Worm (Caenorhabditis elegans) whole organism, early embryonic: Measurements from ENCODE around the gene H10E21.1.

Source experiments
- B0310.2 ChIP-seq: sonication (generic microtip); optimal IDR thresholded peaks from 2 replicates; lab custom pipeline; 2016; ENCODE audit warnings: mild to moderate bottlenecking, missing genetic modification characterization, missing compliant biosample characterization
- F13C5.2 ChIP-seq: sonication (generic microtip); optimal IDR thresholded peaks from 2 replicates; lab custom pipeline; 2017; ENCODE audit warnings: mild to moderate bottlenecking, missing genetic modification characterization, inconsistent platforms, missing compliant biosample characterization
- aly-1 ChIP-seq: sonication (generic microtip); optimal IDR thresholded peaks from 2 replicates; lab custom pipeline; 2016; ENCODE audit warnings: missing genetic modification characterization, missing compliant biosample characterization
- ama-1 ChIP-seq: fragments of 150-350 bp; optimal IDR thresholded peaks from 2 replicates; lab custom pipeline; 2014
- ceh-13 ChIP-seq: fragments of 200-800 bp; sonication (Bioruptor generic); optimal IDR thresholded peaks from 2 replicates; lab custom pipeline; 2018; ENCODE audit warnings: mild to moderate bottlenecking, missing genetic modification characterization, missing compliant biosample characterization
- ceh-36 ChIP-seq: sonication (generic microtip); optimal IDR thresholded peaks from 2 replicates; lab custom pipeline; 2016; ENCODE audit warnings: missing genetic modification characterization, inconsistent platforms, missing compliant biosample characterization
- ets-7 ChIP-seq: sonication (generic microtip); optimal IDR thresholded peaks from 2 replicates; lab custom pipeline; 2016; ENCODE audit warnings: missing genotype, missing genetic modification characterization, missing compliant biosample characterization
- flt-1 ChIP-seq: fragments of 200-800 bp; sonication (Bioruptor generic); IDR thresholded peaks from 2 replicates; pipeline ENCODE4 v1.3.6; 2022; ENCODE audit warnings: missing genetic modification characterization, missing compliant biosample characterization
- hmbx-1 ChIP-seq: sonication (generic microtip); optimal IDR thresholded peaks from 2 replicates; lab custom pipeline; 2016; ENCODE audit warnings: mild to moderate bottlenecking, missing genetic modification characterization, missing compliant biosample characterization
- hmg-4 ChIP-seq: fragments of 200-800 bp; sonication (Bioruptor generic); optimal IDR thresholded peaks from 2 replicates; lab custom pipeline; 2018; ENCODE audit warnings: mild to moderate bottlenecking, missing genetic modification characterization, missing compliant biosample characterization
- hnd-1 ChIP-seq: sonication (generic microtip); optimal IDR thresholded peaks from 2 replicates; lab custom pipeline; 2016; ENCODE audit warnings: missing genetic modification characterization, missing compliant biosample characterization
- pes-1 ChIP-seq: fragments of 200-800 bp; sonication (Bioruptor generic); IDR thresholded peaks from 2 replicates; pipeline ENCODE4 v1.3.6; 2022; ENCODE audit warnings: missing genetic modification reagents, missing genetic modification characterization, missing compliant biosample characterization
- scrt-1 ChIP-seq: fragments of 200-800 bp; sonication (Bioruptor generic); IDR thresholded peaks from 2 replicates; pipeline ENCODE4 v1.3.6; 2022; ENCODE audit warnings: missing genetic modification characterization, missing compliant biosample characterization
- sea-1 ChIP-seq: fragments of 200-800 bp; sonication (Bioruptor generic); conservative IDR thresholded peaks from 2 replicates; pipeline ENCODE4 v1.3.6; 2022; ENCODE audit warnings: missing genetic modification characterization, missing compliant biosample characterization
- tbx-11 ChIP-seq: fragments of 200-800 bp; sonication (Bioruptor generic); IDR thresholded peaks from 2 replicates; pipeline ENCODE4 v1.3.6; 2022; ENCODE audit warnings: missing genetic modification characterization, missing compliant biosample characterization
- tbx-37 ChIP-seq: fragments of 200-800 bp; sonication (Bioruptor generic); conservative IDR thresholded peaks from 2 replicates; pipeline ENCODE4 v1.3.6; 2022; ENCODE audit warnings: missing genetic modification reagents, missing genetic modification characterization, missing compliant biosample characterization
- tra-4 ChIP-seq: sonication (generic microtip); optimal IDR thresholded peaks from 2 replicates; lab custom pipeline; 2017; ENCODE audit warnings: missing genetic modification characterization, missing compliant biosample characterization

The H10E21.1 gene

DNA sequence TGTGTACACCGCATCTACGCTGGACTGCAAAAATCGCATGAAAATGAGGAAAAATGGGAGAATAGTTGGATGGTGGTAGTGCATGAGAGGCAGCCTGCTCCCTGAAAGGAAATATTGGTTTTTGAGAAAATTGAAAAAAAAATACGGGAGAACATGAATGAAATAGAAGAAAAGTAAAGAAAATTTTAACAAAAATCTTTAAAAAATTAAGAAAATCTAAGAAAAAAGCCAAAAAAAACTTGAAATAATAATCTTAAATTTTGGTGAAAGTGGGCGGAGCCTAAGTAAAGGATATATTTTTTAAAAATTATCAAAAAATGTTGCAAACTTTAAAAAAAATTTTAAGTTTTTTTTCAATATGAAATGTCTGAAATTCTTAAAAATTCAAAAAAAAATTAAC, 8.3 kb downstream of the H10E21.1 start, which contains the start of gene H10E21.5:
TSS of gene H10E21.5 (minus strand) at position 101 of the 400 bp plus-strand sequence.
- no peak for TF ChIP-seq ets-7 (tag; lab: Kevin White, UChicago)

DNA sequence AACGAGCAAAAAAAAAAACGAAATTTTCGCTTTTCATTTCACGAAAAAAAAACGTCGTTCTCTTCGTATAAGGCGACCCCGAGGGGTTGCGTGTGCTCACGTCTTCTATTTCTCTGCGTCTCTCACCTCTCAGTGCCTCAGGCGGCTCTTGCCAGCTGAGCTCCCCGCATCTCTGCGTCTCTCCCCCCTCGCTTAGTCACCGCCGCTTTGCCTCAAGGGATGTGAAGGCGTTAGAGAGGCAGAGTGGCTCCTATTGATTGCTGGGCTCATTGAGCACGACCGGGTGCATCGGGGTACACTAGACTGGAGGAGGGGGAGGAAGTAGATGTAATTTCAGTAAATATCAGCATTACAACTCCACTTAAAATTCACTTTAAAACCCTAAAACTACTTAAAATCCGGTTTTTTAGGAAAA, 10.0 kb downstream of the H10E21.1 start:
- TF ChIP-seq hmg-4 (GFP tag; lab: Kevin White, UChicago) (peak; percentile 41), tbx-37 (GFP tag; lab: Robert Waterston, UW) (no peak)

DNA sequence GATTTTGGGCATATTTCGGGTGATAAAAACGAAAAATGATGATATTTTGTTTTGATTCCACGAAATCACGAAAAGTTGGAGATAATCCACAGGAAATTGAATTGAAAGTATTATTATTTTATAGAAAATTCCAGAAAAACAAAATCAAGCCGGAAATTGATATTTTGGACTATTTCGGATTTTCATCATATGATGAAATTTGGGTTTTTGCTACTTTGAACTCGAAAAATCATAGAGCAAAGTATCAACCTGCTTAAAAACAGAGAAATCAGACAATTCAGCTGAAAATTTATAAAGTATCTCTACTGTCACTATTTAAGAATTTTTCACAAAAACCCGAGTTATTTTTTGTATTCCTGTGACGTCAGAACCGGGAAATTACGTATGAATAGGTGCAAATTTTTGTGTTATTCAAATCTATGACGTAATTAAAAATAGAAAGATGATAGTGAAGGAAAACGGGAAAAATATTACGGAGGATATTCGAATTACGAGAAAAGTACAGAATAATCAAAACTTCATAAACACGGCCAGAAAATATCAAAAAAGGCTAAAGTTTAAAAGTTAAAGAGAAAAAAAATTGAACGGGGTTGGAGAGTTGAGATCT, 11.9 kb downstream of the H10E21.1 start:
- TF ChIP-seq ceh-36 (tag; lab: Kevin White, UChicago) (no peak), hmbx-1 (tag; lab: Kevin White, UChicago) (no peak), flt-1 (GFP tag; lab: Robert Waterston, UW) (no peak), sea-1 (GFP tag; lab: Robert Waterston, UW) (no peak), ceh-13 (GFP tag; lab: Kevin White, UChicago) (no peak), F13C5.2 (no peak), tra-4 (tag; lab: Kevin White, UChicago) (no peak)

DNA sequence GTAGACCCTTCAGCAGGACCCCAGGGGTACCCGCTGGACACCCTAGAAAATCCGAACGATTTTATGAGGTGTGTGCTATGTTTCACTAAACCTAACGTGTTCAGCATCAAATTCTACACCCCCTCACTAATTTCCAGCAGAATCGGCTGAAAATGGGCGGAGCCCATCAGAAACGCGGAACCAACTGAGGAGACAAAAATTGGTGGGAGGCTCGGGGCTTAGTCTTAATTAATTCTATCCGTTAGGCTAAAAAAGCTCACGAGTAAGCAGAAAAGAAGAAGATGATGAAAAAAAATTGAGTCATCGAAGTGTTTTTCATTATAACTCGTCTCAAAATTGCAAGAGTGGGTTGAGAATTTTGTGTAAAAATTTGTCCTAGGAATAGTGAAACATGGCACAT, 13.3 kb downstream of the H10E21.1 start:
- TF ChIP-seq ceh-36 (tag; lab: Kevin White, UChicago) = no peak
- TF ChIP-seq sea-1 (GFP tag; lab: Robert Waterston, UW) = no peak
- no peak for TF ChIP-seq tbx-11 (GFP tag; lab: Robert Waterston, UW)
- TF ChIP-seq hmbx-1 (tag; lab: Kevin White, UChicago) = no peak

DNA sequence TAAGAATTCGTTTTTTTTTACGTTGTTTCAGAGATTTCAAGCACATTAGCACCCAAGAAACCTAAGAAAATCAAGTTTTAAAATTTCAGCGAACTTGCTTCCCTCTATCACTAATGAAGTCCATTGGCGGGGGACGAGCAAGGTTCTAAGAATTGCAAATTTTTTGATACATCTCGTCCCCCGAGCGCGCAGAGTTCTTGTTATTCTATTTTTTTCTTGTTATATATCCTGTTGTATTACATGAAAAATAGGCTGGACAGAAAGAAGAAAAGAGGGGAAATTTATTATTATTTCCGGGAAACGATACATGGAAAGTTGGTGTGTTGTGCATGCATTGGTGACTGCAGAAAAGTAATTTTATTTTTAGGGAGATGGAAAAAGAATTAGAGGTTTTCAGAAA, 14.1 kb downstream of the H10E21.1 start:
- TF ChIP-seq B0310.2 (tag; lab: Kevin White, UChicago) (no peak), flt-1 (GFP tag; lab: Robert Waterston, UW) (no peak), tbx-11 (GFP tag; lab: Robert Waterston, UW) (no peak), hnd-1 (tag; lab: Kevin White, UChicago) (no peak), hmg-4 (GFP tag; lab: Kevin White, UChicago) (no peak), ceh-36 (tag; lab: Kevin White, UChicago) (no peak)

DNA sequence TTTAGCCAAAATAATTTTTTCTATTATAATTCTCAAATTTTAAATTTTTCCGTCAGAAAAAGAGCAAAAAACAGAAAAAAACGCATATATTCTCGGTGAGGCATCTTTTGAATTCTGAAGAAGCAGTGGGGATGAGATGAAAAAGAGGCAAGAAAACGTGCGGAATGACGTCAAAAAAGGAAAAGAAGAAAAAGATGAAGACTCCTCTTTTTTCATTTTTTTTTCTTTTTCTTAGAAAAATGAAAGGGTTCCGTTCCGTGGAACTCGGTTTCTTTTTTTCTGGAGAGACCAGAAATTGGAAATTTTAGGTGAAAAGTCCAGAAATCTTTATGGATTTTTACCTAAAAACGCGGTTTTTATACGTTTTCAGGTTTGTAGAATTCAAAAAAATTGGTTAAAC, 14.8 kb downstream of the H10E21.1 start:
- TF ChIP-seq sea-1 (GFP tag; lab: Robert Waterston, UW) = no peak
- TF ChIP-seq F13C5.2 = no peak

DNA sequence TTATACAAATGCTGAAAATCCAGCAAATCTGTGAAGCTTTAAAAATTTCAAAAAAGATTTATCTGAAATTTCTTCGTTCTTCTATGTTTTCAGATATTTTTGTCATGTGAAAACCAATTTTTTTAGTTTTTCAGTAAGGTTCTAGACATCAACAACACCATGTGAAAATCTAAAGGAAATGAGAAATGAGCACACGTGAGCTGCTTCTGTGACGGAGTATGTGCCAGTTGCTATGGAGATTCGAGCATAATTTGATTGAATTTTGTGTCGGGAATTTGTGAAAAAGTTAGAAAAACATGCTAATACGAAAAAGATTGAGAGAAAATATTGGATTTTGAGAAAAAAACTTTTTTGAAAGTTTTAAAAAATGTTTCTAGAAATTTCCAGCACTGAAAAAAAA, 16.0 kb downstream of the H10E21.1 start:
- TF ChIP-seq F13C5.2 (no peak), tbx-37 (GFP tag; lab: Robert Waterston, UW) (no peak), pes-1 (GFP tag; lab: Robert Waterston, UW) (no peak), B0310.2 (tag; lab: Kevin White, UChicago) (no peak), hnd-1 (tag; lab: Kevin White, UChicago) (no peak), aly-1 (tag; lab: Kevin White, UChicago) (no peak), sea-1 (GFP tag; lab: Robert Waterston, UW) (no peak), flt-1 (GFP tag; lab: Robert Waterston, UW) (no peak)

DNA sequence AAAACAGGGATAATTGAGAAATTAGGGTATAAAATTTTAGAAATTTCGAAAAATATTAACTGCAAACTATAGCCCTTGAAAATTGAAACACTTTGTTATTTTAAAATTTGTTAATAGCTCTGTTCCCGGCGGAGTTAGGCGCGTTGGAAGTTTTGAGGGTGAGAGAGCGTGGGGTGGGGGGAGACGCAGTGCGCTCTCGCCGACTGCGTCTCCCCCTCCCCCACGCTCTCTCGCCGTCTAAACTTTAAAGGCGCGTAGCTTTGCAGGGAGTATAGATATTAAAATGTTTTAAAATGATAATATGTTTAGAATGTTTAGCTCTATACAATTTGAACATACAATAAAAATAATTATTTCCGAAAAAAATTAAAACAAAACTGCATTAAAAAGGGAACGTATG, 17.7 kb downstream of the H10E21.1 start:
- TF ChIP-seq tbx-37 (GFP tag; lab: Robert Waterston, UW) (no peak), ets-7 (tag; lab: Kevin White, UChicago) (no peak), hnd-1 (tag; lab: Kevin White, UChicago) (no peak), pes-1 (GFP tag; lab: Robert Waterston, UW) (no peak), hmbx-1 (tag; lab: Kevin White, UChicago) (no peak), B0310.2 (tag; lab: Kevin White, UChicago) (no peak), aly-1 (tag; lab: Kevin White, UChicago) (no peak), F13C5.2 (no peak), tbx-11 (GFP tag; lab: Robert Waterston, UW) (no peak), ama-1 (lab: Kevin White, UChicago) (no peak), sea-1 (GFP tag; lab: Robert Waterston, UW) (no peak), hmg-4 (GFP tag; lab: Kevin White, UChicago) (no peak), flt-1 (GFP tag; lab: Robert Waterston, UW) (no peak), ceh-13 (GFP tag; lab: Kevin White, UChicago) (no peak), scrt-1 (GFP tag; lab: Robert Waterston, UW) (no peak), tra-4 (tag; lab: Kevin White, UChicago) (no peak)

DNA sequence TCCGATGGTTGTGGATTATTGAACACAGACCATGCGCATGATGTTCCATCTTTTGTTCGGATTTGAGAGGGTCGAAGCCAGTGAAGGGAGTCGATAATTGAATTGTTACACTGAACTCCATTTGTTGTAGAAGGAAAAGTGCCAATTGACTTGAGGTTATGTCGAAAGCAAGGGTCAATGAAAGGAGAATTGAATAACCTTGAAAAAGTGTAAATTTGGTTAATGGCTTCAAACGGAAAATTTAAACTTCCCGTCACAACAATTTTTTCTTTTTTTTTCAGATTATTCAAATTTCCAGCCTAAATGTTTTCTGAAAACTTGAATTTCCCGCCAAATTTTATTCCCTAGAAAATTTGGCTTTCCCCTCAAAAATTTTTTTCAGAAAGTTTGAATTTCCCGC, 22.5 kb downstream of the H10E21.1 start, which contains the start of gene clp-10:
TSS of gene clp-10 (minus strand) at position 101 of the 400 bp plus-strand sequence.
- TF ChIP-seq B0310.2 (tag; lab: Kevin White, UChicago) (no peak), tra-4 (tag; lab: Kevin White, UChicago) (no peak), ceh-13 (GFP tag; lab: Kevin White, UChicago) (no peak), F13C5.2 (no peak), scrt-1 (GFP tag; lab: Robert Waterston, UW) (no peak), hmg-4 (GFP tag; lab: Kevin White, UChicago) (no peak), flt-1 (GFP tag; lab: Robert Waterston, UW) (no peak), hmbx-1 (tag; lab: Kevin White, UChicago) (no peak), pes-1 (GFP tag; lab: Robert Waterston, UW) (no peak), ceh-36 (tag; lab: Kevin White, UChicago) (no peak), hnd-1 (tag; lab: Kevin White, UChicago) (no peak), ama-1 (lab: Kevin White, UChicago) (no peak)
